Worm (Caenorhabditis elegans) whole organism, L4 larva: ENCODE measurements around the gene Y46G5A.20.

Experiments used
- F10B5.3 ChIP-seq: sonication (generic microtip); optimal IDR thresholded peaks from 2 replicates; lab custom pipeline; 2016; ENCODE audit warnings: mild to moderate bottlenecking, missing genetic modification characterization, missing compliant biosample characterization
- F44E2.7 ChIP-seq: fragments of 200-800 bp; sonication (Bioruptor generic); IDR thresholded peaks from 2 replicates; pipeline ENCODE4 v2.1.2; 2022; ENCODE audit warnings: missing genetic modification characterization, missing compliant biosample characterization
- R02D3.7 ChIP-seq: fragments of 150-350 bp; sonication (generic microtip); optimal IDR thresholded peaks from 3 replicates; lab custom pipeline; 2014; ENCODE audit warnings: missing biosample characterization, missing genetic modification characterization
- T20F7.1 ChIP-seq: fragments of 200-800 bp; sonication (Bioruptor generic); optimal IDR thresholded peaks from 2 replicates; lab custom pipeline; 2018; ENCODE audit warnings: mild to moderate bottlenecking, missing genetic modification characterization, missing compliant biosample characterization
- T26A8.4 ChIP-seq: fragments of 200-800 bp; sonication (Bioruptor generic); IDR thresholded peaks from 2 replicates; pipeline ENCODE4 v1.3.6; 2022; ENCODE audit warnings: missing genetic modification characterization, missing compliant biosample characterization
- Y105C5A.15 ChIP-seq: fragments of 200-800 bp; sonication (Bioruptor generic); IDR thresholded peaks from 2 replicates; pipeline ENCODE4 v1.3.6; 2022; ENCODE audit warnings: missing genetic modification characterization, missing compliant biosample characterization
- attf-4 ChIP-seq: sonication (generic microtip); optimal IDR thresholded peaks from 3 replicates; lab custom pipeline; 2017; ENCODE audit warnings: missing biosample characterization, missing genetic modification characterization
- ceh-20 ChIP-seq: fragments of 200-800 bp; sonication (Bioruptor generic); IDR thresholded peaks from 2 replicates; pipeline ENCODE4 v1.3.6; 2022; ENCODE audit warnings: missing genetic modification reagents, missing genetic modification characterization, missing compliant biosample characterization
- ceh-28 ChIP-seq: fragments of 150-350 bp; optimal IDR thresholded peaks from 2 replicates; lab custom pipeline; 2014; ENCODE audit warnings: missing biosample characterization, missing genetic modification reagents, missing genetic modification characterization
- ceh-32 ChIP-seq: sonication (generic microtip); optimal IDR thresholded peaks from 2 replicates; lab custom pipeline; 2016; ENCODE audit warnings: mild to moderate bottlenecking, missing genetic modification characterization, missing compliant biosample characterization; ENCODE audit not compliant: poor library complexity
- ceh-82 ChIP-seq: sonication (generic microtip); optimal IDR thresholded peaks from 2 replicates; lab custom pipeline; 2017; ENCODE audit warnings: missing biosample characterization, missing genetic modification characterization
- ces-1 ChIP-seq: fragments of 150-350 bp; sonication (generic microtip); optimal IDR thresholded peaks from 4 replicates; lab custom pipeline; 2014; ENCODE audit warnings: missing biosample characterization, missing genetic modification reagents, missing genetic modification characterization
- daf-16 ChIP-seq, 3 experiments: sonication (generic microtip); optimal IDR thresholded peaks; 2 replicates each; lab custom pipeline; 2016 to 2017; ENCODE audit warnings: missing genetic modification characterization in 3 of 3, missing genetic modification reagents in 3 of 3, mild to moderate bottlenecking in 2 of 3, missing compliant biosample characterization in 2 of 3, missing biosample characterization in 1 of 3, moderate library complexity in 1 of 3
- daf-19 ChIP-seq: fragments of 200-800 bp; sonication (Bioruptor generic); conservative IDR thresholded peaks from 2 replicates; pipeline ENCODE4 v1.3.6; 2022; ENCODE audit warnings: missing genetic modification characterization, missing compliant biosample characterization
- daf-8 ChIP-seq: fragments of 200-800 bp; sonication (Bioruptor generic); IDR thresholded peaks from 2 replicates; pipeline ENCODE4 v1.3.6; 2022; ENCODE audit warnings: missing genetic modification characterization, missing compliant biosample characterization
- dmd-8 ChIP-seq: fragments of 200-800 bp; sonication (Bioruptor generic); IDR thresholded peaks from 2 replicates; pipeline ENCODE4 v1.3.6; 2022; ENCODE audit warnings: missing genetic modification characterization, missing compliant biosample characterization
- dpl-1 ChIP-seq: fragments of 150-350 bp; optimal IDR thresholded peaks from 2 replicates; lab custom pipeline; 2014; ENCODE audit warnings: missing biosample characterization, missing genetic modification reagents, missing genetic modification characterization
- duxl-1 ChIP-seq: sonication (generic microtip); optimal IDR thresholded peaks from 2 replicates; lab custom pipeline; 2016; ENCODE audit warnings: mild to moderate bottlenecking, missing genetic modification characterization, moderate library complexity, missing compliant biosample characterization; ENCODE audit not compliant: poor library complexity
- egl-27 ChIP-seq: sonication (generic microtip); optimal IDR thresholded peaks from 3 replicates; lab custom pipeline; 2017; ENCODE audit warnings: missing biosample characterization, missing genetic modification reagents, missing genetic modification characterization
- fos-1 ChIP-seq: fragments of 150-350 bp; optimal IDR thresholded peaks from 2 replicates; lab custom pipeline; 2014; ENCODE audit warnings: missing biosample characterization, missing genetic modification characterization
- gei-8 ChIP-seq: fragments of 200-800 bp; sonication (Bioruptor generic); optimal IDR thresholded peaks from 2 replicates; lab custom pipeline; 2018; ENCODE audit warnings: mild to moderate bottlenecking, missing genetic modification characterization, missing compliant biosample characterization
- hif-1 ChIP-seq, 2 experiments: sonication (generic microtip); optimal IDR thresholded peaks; 2 replicates each; lab custom pipeline; 2016 to 2017; ENCODE audit warnings: missing compliant biosample characterization in 2 of 2, missing genetic modification characterization in 2 of 2, missing genetic modification reagents in 2 of 2, missing genotype in 2 of 2, mild to moderate bottlenecking in 1 of 2
- hmg-1.1 ChIP-seq: fragments of 200-800 bp; sonication (Bioruptor generic); IDR thresholded peaks from 2 replicates; pipeline ENCODE4 v1.3.6; 2022; ENCODE audit warnings: missing genetic modification reagents, missing genetic modification characterization, missing compliant biosample characterization
- jun-1 ChIP-seq: fragments of 150-350 bp; optimal IDR thresholded peaks from 2 replicates; lab custom pipeline; 2014; ENCODE audit warnings: missing biosample characterization, missing genetic modification reagents, missing genetic modification characterization
- lin-13 ChIP-seq: fragments of 150-350 bp; optimal IDR thresholded peaks from 2 replicates; lab custom pipeline; 2014; ENCODE audit warnings: missing biosample characterization, missing genetic modification reagents, missing genetic modification characterization
- lin-15B ChIP-seq: fragments of 150-350 bp; sonication (generic microtip); optimal IDR thresholded peaks from 3 replicates; lab custom pipeline; 2014; ENCODE audit warnings: missing biosample characterization, missing genetic modification characterization
- lin-39 ChIP-seq: fragments of 150-350 bp; optimal IDR thresholded peaks from 2 replicates; lab custom pipeline; 2014; ENCODE audit warnings: missing biosample characterization, missing genetic modification reagents, missing genetic modification characterization
- lir-3 ChIP-seq: sonication (generic microtip); optimal IDR thresholded peaks from 2 replicates; lab custom pipeline; 2016; ENCODE audit warnings: mild to moderate bottlenecking, missing genetic modification characterization, missing compliant biosample characterization
- mdt-29 ChIP-seq: fragments of 200-800 bp; sonication (Bioruptor generic); IDR thresholded peaks from 2 replicates; pipeline ENCODE4 v1.3.6; 2022; ENCODE audit warnings: missing genetic modification reagents, missing genetic modification characterization, missing compliant biosample characterization
- mep-1 ChIP-seq: fragments of 150-350 bp; sonication (generic microtip); optimal IDR thresholded peaks from 3 replicates; lab custom pipeline; 2014; ENCODE audit warnings: missing biosample characterization, missing genetic modification characterization
- mes-2 ChIP-seq: sonication (generic microtip); optimal IDR thresholded peaks from 2 replicates; lab custom pipeline; 2016; ENCODE audit warnings: missing genotype, mild to moderate bottlenecking, missing genetic modification characterization, missing compliant biosample characterization; ENCODE audit not compliant: poor library complexity, severe bottlenecking
- mxl-3 ChIP-seq: fragments of 200-800 bp; sonication (Bioruptor generic); optimal IDR thresholded peaks from 2 replicates; lab custom pipeline; 2018; ENCODE audit warnings: mild to moderate bottlenecking, missing genetic modification characterization, missing compliant biosample characterization
- nhr-237 ChIP-seq: sonication (generic microtip); optimal IDR thresholded peaks from 2 replicates; lab custom pipeline; 2017; ENCODE audit warnings: missing biosample characterization, missing genetic modification characterization
- nhr-25 ChIP-seq: sonication (generic microtip); optimal IDR thresholded peaks from 2 replicates; lab custom pipeline; 2017; ENCODE audit warnings: missing genetic modification characterization, mild to moderate bottlenecking, missing compliant biosample characterization, antibody characterized with exemption, moderate library complexity, borderline replicate concordance; ENCODE audit not compliant: insufficient read depth
- nhr-42 ChIP-seq: fragments of 200-800 bp; sonication (Bioruptor generic); IDR thresholded peaks from 2 replicates; pipeline ENCODE4 v1.3.6; 2022; ENCODE audit warnings: missing genetic modification characterization, missing compliant biosample characterization
- nhr-48 ChIP-seq: sonication (generic microtip); optimal IDR thresholded peaks from 2 replicates; lab custom pipeline; 2016; ENCODE audit warnings: mild to moderate bottlenecking, missing genetic modification characterization, missing compliant biosample characterization
- nhr-6 ChIP-seq: fragments of 150-350 bp; optimal IDR thresholded peaks from 2 replicates; lab custom pipeline; 2014; ENCODE audit warnings: missing biosample characterization, missing genetic modification characterization
- pha-4 ChIP-seq, 2 experiments: fragments of 150-350 bp in 1 of 2; fragments of 200-800 bp in 1 of 2; sonication (Bioruptor generic) in 1 of 2; IDR thresholded peaks in 1 of 2; optimal IDR thresholded peaks in 1 of 2; 2 replicates each; pipeline versions ENCODE4 v1.3.6 to Lab custom; 2014 to 2022; ENCODE audit warnings: missing genetic modification characterization in 2 of 2, missing genetic modification reagents in 2 of 2, missing biosample characterization in 1 of 2, missing compliant biosample characterization in 1 of 2
- pqm-1 ChIP-seq: sonication (generic microtip); optimal IDR thresholded peaks from 2 replicates; lab custom pipeline; 2017; ENCODE audit warnings: missing biosample characterization, missing genetic modification characterization
- rbr-2 ChIP-seq: sonication (generic microtip); optimal IDR thresholded peaks from 2 replicates; lab custom pipeline; 2016; ENCODE audit warnings: missing genotype, missing genetic modification characterization, missing compliant biosample characterization
- set-16 ChIP-seq: fragments of 200-800 bp; sonication (Bioruptor generic); IDR thresholded peaks from 2 replicates; pipeline ENCODE4 v1.3.6; 2022; ENCODE audit warnings: missing genetic modification reagents, missing genetic modification characterization, missing compliant biosample characterization
- skn-1 ChIP-seq: fragments of 150-350 bp; optimal IDR thresholded peaks from 2 replicates; lab custom pipeline; 2014; ENCODE audit warnings: missing biosample characterization, missing genetic modification characterization
- spr-3 ChIP-seq: fragments of 200-800 bp; sonication (Bioruptor generic); optimal IDR thresholded peaks from 2 replicates; lab custom pipeline; 2018; ENCODE audit warnings: mild to moderate bottlenecking, missing genetic modification characterization, missing compliant biosample characterization
- unc-130 ChIP-seq: sonication (generic microtip); optimal IDR thresholded peaks from 2 replicates; lab custom pipeline; 2016; ENCODE audit warnings: missing genetic modification reagents, missing genetic modification characterization, missing compliant biosample characterization
- unc-62 ChIP-seq, 3 experiments: fragments of 150-350 bp in 1 of 3; sonication (generic microtip); optimal IDR thresholded peaks in 2 of 3; peaks in 1 of 3; 1 replicate in 1 of 3; 2 replicates in 2 of 3; lab custom pipeline; 2014 to 2017; ENCODE audit warnings: missing biosample characterization in 3 of 3, missing genetic modification characterization in 3 of 3, missing genetic modification reagents in 3 of 3, missing genotype in 1 of 3
- zag-1 ChIP-seq: fragments of 150-350 bp; optimal IDR thresholded peaks from 2 replicates; lab custom pipeline; 2014; ENCODE audit warnings: missing biosample characterization, missing genetic modification characterization
- zfp-3 ChIP-seq: fragments of 200-800 bp; sonication (Bioruptor generic); conservative IDR thresholded peaks from 2 replicates; pipeline ENCODE4 v1.3.6; 2022; ENCODE audit warnings: missing genetic modification reagents, missing genetic modification characterization, missing compliant biosample characterization
- zip-2 ChIP-seq: fragments of 150-350 bp; optimal IDR thresholded peaks from 2 replicates; lab custom pipeline; 2014; ENCODE audit warnings: missing biosample characterization, missing genetic modification characterization
- ztf-11 ChIP-seq: fragments of 150-350 bp; optimal IDR thresholded peaks from 2 replicates; lab custom pipeline; 2014; ENCODE audit warnings: missing biosample characterization, missing genetic modification characterization
- ztf-7 ChIP-seq: fragments of 150-350 bp; optimal IDR thresholded peaks from 2 replicates; lab custom pipeline; 2014; ENCODE audit warnings: missing biosample characterization, missing genetic modification characterization

The Y46G5A.20 gene

DNA sequence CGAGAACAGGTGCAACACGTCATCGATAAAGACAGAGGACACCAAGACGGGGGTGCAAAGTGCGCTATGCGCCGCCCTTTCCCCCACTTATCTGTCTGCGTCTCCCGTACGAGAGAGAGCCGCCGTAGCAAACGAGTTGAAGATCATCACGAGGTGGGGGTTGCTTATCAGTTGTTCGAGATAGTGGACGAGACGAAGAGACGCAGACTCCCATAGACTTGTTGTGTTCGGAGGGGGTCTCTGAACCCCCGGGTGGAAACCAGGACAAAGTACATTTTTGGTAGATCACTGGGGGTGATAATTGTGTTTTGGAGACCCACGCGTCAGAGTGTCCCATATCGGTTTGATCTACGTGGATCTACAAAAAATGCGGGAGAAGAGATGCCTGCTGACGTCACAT lies 12.0 kb upstream of the Y46G5A.20 start (continued):
- TF ChIP-seq rbr-2 = peak; percentile 58
- TF ChIP-seq skn-1 (tag; lab: Kevin White, UChicago) = no peak
- TF ChIP-seq unc-130 = no peak
- peak; percentile 91 for TF ChIP-seq nhr-48 (tag; lab: Kevin White, UChicago)
- peak; percentile 16 for TF ChIP-seq pqm-1 (tag; lab: Kevin White, UChicago)
- peak; percentile 80 for TF ChIP-seq spr-3 (GFP tag; lab: Kevin White, UChicago)
- peak; percentile 84 for TF ChIP-seq nhr-6
- peak; percentile 94 for TF ChIP-seq mdt-29 (GFP tag; lab: Robert Waterston, UW)
- no peak for TF ChIP-seq daf-8
- peak; percentile 16 for TF ChIP-seq ztf-7 (tag; lab: Kevin White, UChicago)
- TF ChIP-seq dmd-8 (GFP tag; lab: Robert Waterston, UW) = no peak
- TF ChIP-seq zfp-3 (GFP tag; lab: Robert Waterston, UW) = peak; percentile 69; the same call in 1 of the 2 replicates
- peak; percentile 46 for TF ChIP-seq duxl-1 (tag; lab: Kevin White, UChicago)
- peak; percentile 77 for TF ChIP-seq mep-1 (tag; lab: Kevin White, UChicago)
- no peak for TF ChIP-seq fos-1
- peak; percentile 66 to 92 for TF ChIP-seq daf-16 (GFP tag; optimal IDR thresholded peaks at IDR 0.05; lab: Kevin White, UChicago)
- TF ChIP-seq daf-16 (tag; optimal IDR thresholded peaks at IDR 0.05; lab: Kevin White, UChicago) = peak; percentile 89
- no peak for TF ChIP-seq egl-27
- no peak for TF ChIP-seq ceh-28 (tag; lab: Kevin White, UChicago)
- TF ChIP-seq ceh-82 (tag; lab: Kevin White, UChicago) = no peak
- no peak for TF ChIP-seq ces-1
- TF ChIP-seq ceh-20 (GFP tag; lab: Robert Waterston, UW) = peak; percentile 85
- TF ChIP-seq F10B5.3 (tag; lab: Kevin White, UChicago) = no peak
- TF ChIP-seq lin-15B = no peak
- no peak for TF ChIP-seq lir-3
- TF ChIP-seq zag-1 (tag; lab: Kevin White, UChicago) = no peak
- no peak for TF ChIP-seq T20F7.1
- TF ChIP-seq ztf-11 (tag; lab: Kevin White, UChicago) = no peak
- no peak for TF ChIP-seq zip-2
- peak; percentile 90 for TF ChIP-seq T26A8.4 (GFP tag; lab: Robert Waterston, UW)
- peak; percentile 56 for TF ChIP-seq lin-13 (GFP tag; lab: Kevin White, UChicago)
- TF ChIP-seq pha-4 (GFP tag; IDR thresholded peaks at IDR 0.05; lab: Robert Waterston, UW) = peak; percentile 78
- no peak for TF ChIP-seq pha-4 (tag; optimal IDR thresholded peaks at IDR 0.05; lab: Kevin White, UChicago)
- TF ChIP-seq ceh-32 (tag; lab: Kevin White, UChicago) = no peak
- peak in 1 of 2 experiments; percentile 73 for TF ChIP-seq hif-1 (tag; optimal IDR thresholded peaks at IDR 0.05; lab: Kevin White, UChicago)
- no peak for TF ChIP-seq attf-4 (tag; lab: Kevin White, UChicago)
- TF ChIP-seq mxl-3 (GFP tag; lab: Kevin White, UChicago) = peak; percentile 84
- no peak for TF ChIP-seq daf-19
- peak; percentile 74 for TF ChIP-seq hmg-1.1 (GFP tag; lab: Robert Waterston, UW)
- TF ChIP-seq nhr-237 (tag; lab: Kevin White, UChicago) = no peak
- TF ChIP-seq R02D3.7 (tag; lab: Kevin White, UChicago) = no peak
- no peak for TF ChIP-seq Y105C5A.15 (GFP tag; lab: Robert Waterston, UW)
- no peak for TF ChIP-seq nhr-25 (tag; lab: Kevin White, UChicago)
- peak; percentile 56 for TF ChIP-seq jun-1 (tag; lab: Kevin White, UChicago)
- TF ChIP-seq F44E2.7 (GFP tag; lab: Robert Waterston, UW) = no peak
- TF ChIP-seq dpl-1 (GFP tag; lab: Kevin White, UChicago) = peak; percentile 62
- TF ChIP-seq set-16 = peak; percentile 89
- no peak for TF ChIP-seq lin-39 (tag; lab: Kevin White, UChicago)
- TF ChIP-seq nhr-42 (GFP tag; lab: Robert Waterston, UW) = peak; percentile 80; the same call in 1 of the 2 replicates
- peak; percentile 48 for TF ChIP-seq gei-8 (GFP tag; lab: Kevin White, UChicago)
- TF ChIP-seq mes-2 (tag; lab: Kevin White, UChicago) = peak; percentile 63
- peak in 1 of 2 experiments; percentile 97 for TF ChIP-seq unc-62 (GFP tag; optimal IDR thresholded peaks at IDR 0.05 in 1 of 2; lab: Kevin White, UChicago)
- no peak for TF ChIP-seq unc-62 (tag; optimal IDR thresholded peaks at IDR 0.05; lab: Kevin White, UChicago)
